Fruit fly (Drosophila melanogaster): Measurements from ENCODE around the gene CG17777.
A peak's percentile ranks its signal among the peaks of the same experiment; 100 is the strongest.

The CG17777 gene

DNA sequence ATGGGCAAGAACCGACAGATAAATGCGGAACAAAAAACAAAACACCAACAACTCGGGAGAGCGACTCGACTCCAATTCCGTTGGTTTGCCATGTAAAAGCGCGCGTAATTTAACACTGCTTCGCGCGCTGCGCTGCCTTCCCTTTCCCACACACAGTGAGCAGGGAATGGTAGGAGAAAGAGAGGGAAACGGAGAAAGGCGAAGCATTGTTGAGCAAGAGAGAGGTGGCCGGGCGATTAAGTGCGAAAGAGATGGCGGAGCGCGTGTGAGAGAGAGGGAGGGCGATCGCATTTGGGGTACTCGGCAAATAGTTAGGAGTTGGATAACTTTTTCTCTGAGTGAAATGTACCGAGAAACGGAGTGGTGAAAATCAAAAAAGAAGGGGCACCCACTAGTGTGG lies 30.8 kb upstream of the CG17777 start:
- peak; percentile 38 for TF ChIP-seq CG17801 (GFP tag; optimal IDR thresholded peaks at IDR 0.05; ENCODE audit: partially characterized antibody)

- TF ChIP-seq CG17801 (GFP tag; optimal IDR thresholded peaks at IDR 0.05; ENCODE audit: partially characterized antibody): no peak
These were observed 28.6 kb upstream of the CG17777 start for dm6 chrX:2157929-2158610.

DNA sequence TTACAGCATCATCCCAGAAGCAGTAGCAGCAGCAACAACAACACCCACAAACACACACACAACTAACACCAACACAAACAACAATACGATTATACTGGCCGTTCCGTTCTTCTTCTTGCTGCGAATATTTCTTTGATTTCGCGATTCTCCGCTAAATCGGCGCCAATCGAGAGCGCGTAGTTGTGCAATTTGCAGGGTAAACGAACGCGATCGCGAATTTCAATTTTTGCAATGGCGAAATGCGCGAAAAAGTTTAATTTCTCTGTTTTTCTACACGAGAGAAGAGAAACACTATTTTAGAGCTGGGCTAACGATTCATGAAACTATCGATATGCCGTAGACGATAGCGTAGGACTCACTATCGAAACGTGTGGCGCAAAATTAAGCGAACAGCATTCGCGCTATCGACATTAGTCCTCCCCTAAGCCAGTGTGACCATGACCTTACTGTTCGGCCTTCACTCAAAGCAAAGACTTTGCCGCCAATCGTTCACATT lies 27.9 kb upstream of the CG17777 start, which contains the start of gene wapl:
Gene wapl (minus strand): TSS at position 316 of the 496 bp plus-strand sequence.
- TF ChIP-seq CG17801 (GFP tag; optimal IDR thresholded peaks at IDR 0.05; ENCODE audit: partially characterized antibody): peak; percentile 52

dm6 chrX:2161020-2161419 lies 25.6 kb upstream of the CG17777 start:
- no peak for TF ChIP-seq CG17801 (GFP tag; optimal IDR thresholded peaks at IDR 0.05; ENCODE audit: partially characterized antibody)

dm6 chrX:2162130-2162907 lies 24.3 kb upstream of the CG17777 start, which contains the start of the genes Cyp4d1 and CG3630:
Cyp4d1 (minus strand) TSS chrX:2162180.
CG3630 (plus strand) TSS chrX:2162196.
- no peak for TF ChIP-seq CG17801 (GFP tag; optimal IDR thresholded peaks at IDR 0.05; ENCODE audit: partially characterized antibody)

- TF ChIP-seq CG17801 (GFP tag; optimal IDR thresholded peaks at IDR 0.05; ENCODE audit: partially characterized antibody): no peak
These were observed 23.3 kb upstream of the CG17777 start for dm6 chrX:2163358-2163757.

- TF ChIP-seq CG17801 (GFP tag; optimal IDR thresholded peaks at IDR 0.05; ENCODE audit: partially characterized antibody): no peak
These were observed 21.3 kb upstream of the CG17777 start for dm6 chrX:2165394-2165793.

DNA sequence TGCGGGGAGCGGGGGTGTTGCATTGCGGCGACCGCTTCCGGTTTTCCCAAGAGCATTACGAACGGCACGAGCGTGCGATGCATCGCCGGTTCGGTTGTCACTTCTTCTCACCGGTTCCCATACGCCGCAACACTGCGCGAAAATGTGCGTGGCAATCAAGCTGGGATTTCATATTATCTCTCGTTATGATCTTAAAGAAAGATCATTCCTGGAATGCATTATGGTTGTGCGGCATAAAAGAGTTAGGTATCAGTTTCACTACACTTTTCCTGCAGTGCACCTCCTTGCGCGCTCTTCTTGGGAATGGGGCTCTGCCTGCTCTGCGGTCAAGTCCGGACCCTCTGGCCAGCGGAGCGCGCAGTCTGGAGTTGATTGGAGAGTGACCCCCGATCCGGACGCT lies 20.5 kb upstream of the CG17777 start:
- no peak for TF ChIP-seq CG17801 (GFP tag; optimal IDR thresholded peaks at IDR 0.05; ENCODE audit: partially characterized antibody)

dm6 chrX:2168485-2169199 lies 18.0 kb upstream of the CG17777 start:
- TF ChIP-seq CG17801 (GFP tag; optimal IDR thresholded peaks at IDR 0.05; ENCODE audit: partially characterized antibody): no peak

DNA sequence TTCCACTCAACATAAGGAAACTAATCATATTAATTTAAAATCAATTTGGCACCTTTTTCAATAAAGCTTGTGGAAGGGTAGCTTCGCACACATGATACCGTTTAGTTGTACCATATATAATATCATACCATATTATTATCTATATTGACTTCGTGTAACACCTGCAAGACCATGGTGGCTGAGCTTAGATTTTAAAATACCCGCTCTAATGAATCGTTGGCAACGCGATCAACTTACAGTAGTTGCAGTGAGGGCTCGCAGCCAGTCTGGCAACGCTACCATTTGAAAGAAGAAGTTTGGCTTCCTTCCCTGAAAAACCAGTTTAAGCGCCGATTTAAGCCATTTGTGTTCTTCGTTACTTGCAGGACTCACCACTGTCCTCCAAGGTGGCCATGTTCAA lies 16.2 kb upstream of the CG17777 start:
- TF ChIP-seq CG17801 (GFP tag; optimal IDR thresholded peaks at IDR 0.05; ENCODE audit: partially characterized antibody): no peak

- peak; percentile 49 for TF ChIP-seq CG17801 (GFP tag; optimal IDR thresholded peaks at IDR 0.05; ENCODE audit: partially characterized antibody)
These were observed 14.2 kb upstream of the CG17777 start, which contains the start of gene ND-B14.5A for dm6 chrX:2172420-2172827. ND-B14.5A (plus strand) TSS chrX:2172526.

- TF ChIP-seq CG17801 (GFP tag; optimal IDR thresholded peaks at IDR 0.05; ENCODE audit: partially characterized antibody): no peak
These were observed 11.3 kb upstream of the CG17777 start, which contains the start of gene Cyp4d14 for dm6 chrX:2175265-2175795. Cyp4d14 (minus strand) TSS chrX:2175315.

DNA sequence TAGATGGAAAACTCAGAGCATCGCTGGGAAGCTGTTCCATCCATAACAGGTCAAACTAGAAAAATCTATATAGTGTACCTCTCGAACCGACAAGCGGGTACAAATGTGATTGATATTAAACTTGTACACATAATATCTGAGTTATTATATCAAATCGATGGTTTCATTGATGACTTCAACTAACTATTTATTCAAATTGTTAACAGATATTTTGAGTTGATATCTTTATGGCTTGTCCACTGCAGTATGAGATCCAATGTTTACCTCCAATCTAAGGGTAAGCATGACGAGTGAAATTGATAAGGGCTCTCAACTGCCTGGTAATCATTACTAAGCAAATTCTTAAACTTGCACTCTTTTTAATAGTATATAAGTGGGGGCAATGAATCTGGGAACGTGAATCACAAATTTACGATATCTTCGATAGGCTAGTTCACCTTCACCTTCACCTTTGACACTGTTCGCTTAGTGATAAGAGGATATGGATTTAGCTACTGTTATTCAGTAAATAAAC lies 10.6 kb upstream of the CG17777 start, which contains the start of gene Cyp4d2:
Gene Cyp4d2 (plus strand): TSS at position 51 of the 514 bp plus-strand sequence.
- no peak for TF ChIP-seq CG17801 (GFP tag; optimal IDR thresholded peaks at IDR 0.05; ENCODE audit: partially characterized antibody)

- TF ChIP-seq CG17801 (GFP tag; optimal IDR thresholded peaks at IDR 0.05; ENCODE audit: partially characterized antibody): peak; percentile 31
These were observed 7.9 kb upstream of the CG17777 start, which contains the start of gene Cyp4ae1 for dm6 chrX:2178802-2179201. Cyp4ae1 (plus strand) TSS chrX:2179007.
